Fruit fly (Drosophila melanogaster) whole organism: ENCODE results near the gene neo.

Experiments used
- CG8478 ChIP-seq: fragments of >200 bp; optimal IDR thresholded peaks from 2 replicates; lab custom pipeline; 2018; ENCODE audit warnings: inconsistent platforms
- EcR ChIP-seq, 2 experiments: fragments of >200 bp; optimal IDR thresholded peaks; 2 replicates each; lab custom pipeline; 2017; ENCODE audit warnings: missing biosample characterization in 2 of 2, missing genetic modification characterization in 2 of 2, missing genetic modification reagents in 2 of 2
- pan ChIP-seq: fragments of >200 bp; optimal IDR thresholded peaks from 2 replicates; lab custom pipeline; 2017
- psq ChIP-seq: fragments of >200 bp; optimal IDR thresholded peaks from 2 replicates; lab custom pipeline; 2017
- usp ChIP-seq: fragments of >200 bp; optimal IDR thresholded peaks from 2 replicates; lab custom pipeline; 2017; ENCODE audit warnings: missing biosample characterization, missing genetic modification characterization, mixed read lengths

dm6 chr3R:29866706-29867105 lies 47.8 kb downstream of the neo start:
- TF ChIP-seq pan (lab: Kevin White, UChicago) (no peak), CG8478 (lab: Kevin White, UChicago) (no peak), EcR (GFP tag; optimal IDR thresholded peaks at IDR 0.05; lab: Kevin White, UChicago) (no peak), psq (lab: Kevin White, UChicago) (no peak), usp (GFP tag; lab: Kevin White, UChicago) (no peak)
